Worm (Caenorhabditis elegans) whole organism, young adult: Measurements from ENCODE around the gene clc-9.

Experiments
- B0019.2 ChIP-seq: fragments of 200-800 bp; sonication (Bioruptor generic); conservative IDR thresholded peaks from 2 replicates; pipeline ENCODE4 v1.3.6; 2022; ENCODE audit warnings: missing genetic modification reagents, missing genetic modification characterization, missing compliant biosample characterization
- B0035.1 ChIP-seq: sonication (generic microtip); optimal IDR thresholded peaks from 2 replicates; lab custom pipeline; 2016; ENCODE audit warnings: missing genetic modification characterization, mild to moderate bottlenecking, missing compliant biosample characterization, missing genotype, missing genetic modification reagents
- B0336.3 ChIP-seq: fragments of 200-800 bp; sonication (Bioruptor generic); IDR thresholded peaks from 2 replicates; pipeline ENCODE4 v1.3.6; 2022; ENCODE audit warnings: missing genetic modification characterization, missing compliant biosample characterization
- F23B12.7 ChIP-seq: sonication (generic microtip); optimal IDR thresholded peaks from 2 replicates; lab custom pipeline; 2017; ENCODE audit warnings: missing genetic modification characterization, mild to moderate bottlenecking, missing compliant biosample characterization, antibody characterized with exemption, moderate library complexity; ENCODE audit not compliant: insufficient read depth
- F49E8.2 ChIP-seq: sonication (generic microtip); optimal IDR thresholded peaks from 3 replicates; lab custom pipeline; 2017; ENCODE audit warnings: missing genetic modification characterization, mild to moderate bottlenecking, missing compliant biosample characterization, antibody characterized with exemption, moderate library complexity; ENCODE audit not compliant: insufficient read depth
- K11D2.4 ChIP-seq: fragments of 200-800 bp; sonication (Bioruptor generic); IDR thresholded peaks from 2 replicates; pipeline ENCODE4 v1.3.6; 2022; ENCODE audit warnings: missing genetic modification reagents, missing genetic modification characterization, missing compliant biosample characterization
- Y53F4B.3 ChIP-seq: fragments of 200-800 bp; sonication (Bioruptor generic); IDR thresholded peaks from 2 replicates; pipeline ENCODE4 v1.3.6; 2022; ENCODE audit warnings: missing genetic modification reagents, missing genetic modification characterization, missing compliant biosample characterization
- Y53G8AR.9 ChIP-seq: fragments of 200-800 bp; sonication (Bioruptor generic); conservative IDR thresholded peaks from 2 replicates; pipeline ENCODE4 v1.3.6; 2022; ENCODE audit warnings: missing genetic modification reagents, missing genetic modification characterization, missing compliant biosample characterization
- Y67H2A.10 ChIP-seq: fragments of 200-800 bp; sonication (Bioruptor generic); conservative IDR thresholded peaks from 2 replicates; pipeline ENCODE4 v1.3.6; 2022; ENCODE audit warnings: missing genetic modification reagents, missing genetic modification characterization, missing compliant biosample characterization
- aptf-2 ChIP-seq: fragments of 200-800 bp; sonication (Bioruptor generic); conservative IDR thresholded peaks from 2 replicates; pipeline ENCODE4 v1.3.6; 2022; ENCODE audit warnings: missing genetic modification reagents, missing genetic modification characterization, missing compliant biosample characterization
- attf-3 ChIP-seq: fragments of 200-800 bp; sonication (Bioruptor generic); conservative IDR thresholded peaks from 2 replicates; pipeline ENCODE4 v1.3.6; 2022; ENCODE audit warnings: missing genetic modification reagents, missing genetic modification characterization, missing compliant biosample characterization
- attf-5 ChIP-seq: fragments of 200-800 bp; sonication (Bioruptor generic); optimal IDR thresholded peaks from 2 replicates; lab custom pipeline; 2018; ENCODE audit warnings: mild to moderate bottlenecking, missing genetic modification characterization, missing compliant biosample characterization
- attf-6 ChIP-seq: fragments of 200-800 bp; sonication (Bioruptor generic); IDR thresholded peaks from 2 replicates; pipeline ENCODE4 v1.3.6; 2022; ENCODE audit warnings: missing genetic modification reagents, missing genetic modification characterization, missing compliant biosample characterization
- ccch-3 ChIP-seq: fragments of 200-800 bp; sonication (Bioruptor generic); optimal IDR thresholded peaks from 2 replicates; lab custom pipeline; 2018; ENCODE audit warnings: mild to moderate bottlenecking, missing genetic modification characterization, missing compliant biosample characterization
- ceh-100 ChIP-seq: fragments of 200-800 bp; sonication (Bioruptor generic); IDR thresholded peaks from 2 replicates; pipeline ENCODE4 v1.3.6; 2022; ENCODE audit warnings: missing genetic modification reagents, missing genetic modification characterization, missing compliant biosample characterization
- die-1 ChIP-seq: sonication (generic microtip); optimal IDR thresholded peaks from 2 replicates; lab custom pipeline; 2016; ENCODE audit warnings: missing genotype, mild to moderate bottlenecking, missing genetic modification characterization, missing compliant biosample characterization
- efl-1 ChIP-seq: fragments of 150-350 bp; optimal IDR thresholded peaks from 2 replicates; lab custom pipeline; 2014; ENCODE audit warnings: missing biosample characterization, missing genetic modification reagents, missing genetic modification characterization
- egl-18 ChIP-seq: fragments of 200-800 bp; sonication (Bioruptor generic); IDR thresholded peaks from 2 replicates; pipeline ENCODE4 v1.3.6; 2022; ENCODE audit warnings: missing genetic modification reagents, missing genetic modification characterization, missing compliant biosample characterization
- ekl-4 ChIP-seq: fragments of 200-800 bp; sonication (Bioruptor generic); IDR thresholded peaks from 2 replicates; pipeline ENCODE4 v1.3.6; 2022; ENCODE audit warnings: missing genetic modification reagents, missing genetic modification characterization, missing compliant biosample characterization
- ets-4 ChIP-seq: fragments of 200-800 bp; sonication (Bioruptor generic); optimal IDR thresholded peaks from 2 replicates; lab custom pipeline; 2018; ENCODE audit warnings: mild to moderate bottlenecking, missing genetic modification characterization, missing compliant biosample characterization
- fkh-3 ChIP-seq: sonication (generic microtip); optimal IDR thresholded peaks from 2 replicates; lab custom pipeline; 2016; ENCODE audit warnings: mild to moderate bottlenecking, missing genetic modification characterization, missing compliant biosample characterization
- him-1 ChIP-seq: sonication (generic microtip); optimal IDR thresholded peaks from 2 replicates; lab custom pipeline; 2016; ENCODE audit warnings: missing genotype, missing genetic modification reagents, missing genetic modification characterization, missing compliant biosample characterization
- hlh-12 ChIP-seq: sonication (generic microtip); optimal IDR thresholded peaks from 2 replicates; lab custom pipeline; 2016; ENCODE audit warnings: missing genetic modification characterization, missing compliant biosample characterization
- hsf-1 ChIP-seq: fragments of 200-800 bp; sonication (Bioruptor generic); IDR thresholded peaks from 2 replicates; pipeline ENCODE4 v1.3.6; 2022; ENCODE audit warnings: missing genetic modification reagents, missing genetic modification characterization, missing compliant biosample characterization
- lag-1 ChIP-seq: fragments of 200-800 bp; sonication (Bioruptor generic); IDR thresholded peaks from 2 replicates; pipeline ENCODE4 v1.3.6; 2022; ENCODE audit warnings: missing genetic modification reagents, missing genetic modification characterization, missing compliant biosample characterization
- let-526 ChIP-seq: fragments of 200-800 bp; sonication (Bioruptor generic); IDR thresholded peaks from 2 replicates; pipeline ENCODE4 v1.3.6; 2022; ENCODE audit warnings: missing genetic modification reagents, missing genetic modification characterization, missing compliant biosample characterization
- let-607 ChIP-seq, 2 experiments: fragments of 200-800 bp in 1 of 2; sonication (Bioruptor generic) in 1 of 2; sonication (generic microtip) in 1 of 2; optimal IDR thresholded peaks; 2 replicates each; lab custom pipeline; 2016 to 2018; ENCODE audit warnings: mild to moderate bottlenecking in 2 of 2, missing compliant biosample characterization in 2 of 2, missing genetic modification characterization in 2 of 2, moderate library complexity in 2 of 2, missing genotype in 1 of 2
- lsl-1 ChIP-seq: fragments of 200-800 bp; sonication (Bioruptor generic); optimal IDR thresholded peaks from 2 replicates; lab custom pipeline; 2018; ENCODE audit warnings: mild to moderate bottlenecking, missing genetic modification characterization, moderate library complexity, missing compliant biosample characterization
- madf-3 ChIP-seq: fragments of 200-800 bp; sonication (Bioruptor generic); IDR thresholded peaks from 2 replicates; pipeline ENCODE4 v1.3.6; 2022; ENCODE audit warnings: missing genetic modification reagents, missing genetic modification characterization, missing compliant biosample characterization
- madf-8 ChIP-seq: fragments of 200-800 bp; sonication (Bioruptor generic); conservative IDR thresholded peaks from 2 replicates; pipeline ENCODE4 v1.3.6; 2022; ENCODE audit warnings: missing genetic modification reagents, missing genetic modification characterization, missing compliant biosample characterization
- nfyb-1 ChIP-seq: fragments of 200-800 bp; sonication (Bioruptor generic); IDR thresholded peaks from 2 replicates; pipeline ENCODE4 v1.3.6; 2022; ENCODE audit warnings: missing genetic modification reagents, missing genetic modification characterization, missing compliant biosample characterization
- nhr-179 ChIP-seq: sonication (generic microtip); optimal IDR thresholded peaks from 2 replicates; lab custom pipeline; 2016; ENCODE audit warnings: mild to moderate bottlenecking, missing genetic modification characterization, missing compliant biosample characterization
- pbrm-1 ChIP-seq: fragments of 200-800 bp; sonication (Bioruptor generic); IDR thresholded peaks from 2 replicates; pipeline ENCODE4 v1.3.6; 2022; ENCODE audit warnings: missing genetic modification reagents, missing genetic modification characterization, missing compliant biosample characterization
- rec-8 ChIP-seq, 2 experiments: sonication (generic microtip); optimal IDR thresholded peaks; 2 replicates each; lab custom pipeline; 2016; ENCODE audit warnings: mild to moderate bottlenecking in 2 of 2, missing genetic modification characterization in 2 of 2, missing genetic modification reagents in 2 of 2, missing genotype in 2 of 2, missing biosample characterization in 1 of 2, missing compliant biosample characterization in 1 of 2, moderate library complexity in 1 of 2
- repo-1 ChIP-seq: sonication (generic microtip); optimal IDR thresholded peaks from 2 replicates; lab custom pipeline; 2017; ENCODE audit warnings: mild to moderate bottlenecking, missing genetic modification characterization, missing compliant biosample characterization
- snpc-3.4 ChIP-seq: sonication (generic microtip); optimal IDR thresholded peaks from 2 replicates; lab custom pipeline; 2017; ENCODE audit warnings: missing genetic modification characterization, mild to moderate bottlenecking, missing compliant biosample characterization, antibody characterized with exemption, moderate library complexity, missing genotype, missing genetic modification reagents
- snpc-4 ChIP-seq, 5 experiments: fragments of 150-350 bp in 1 of 5; sonication (generic microtip) in 4 of 5; optimal IDR thresholded peaks; 2 replicates each; lab custom pipeline; 2014 to 2018; ENCODE audit warnings: missing genetic modification characterization in 5 of 5, missing biosample characterization in 3 of 5, antibody characterized with exemption in 2 of 5, mild to moderate bottlenecking in 2 of 5, missing compliant biosample characterization in 2 of 5, missing genotype in 2 of 5, moderate library complexity in 2 of 5, missing genetic modification reagents in 1 of 5
- tbp1 ChIP-seq: fragments of 200-800 bp; sonication (Bioruptor generic); optimal IDR thresholded peaks from 2 replicates; lab custom pipeline; 2018; ENCODE audit warnings: mild to moderate bottlenecking, missing genetic modification characterization, missing compliant biosample characterization
- tbx-9 ChIP-seq: sonication (generic microtip); optimal IDR thresholded peaks from 2 replicates; lab custom pipeline; 2016; ENCODE audit warnings: borderline replicate concordance, missing genetic modification characterization, inconsistent platforms, missing compliant biosample characterization
- unc-130 ChIP-seq: sonication (generic microtip); optimal IDR thresholded peaks from 2 replicates; lab custom pipeline; 2016; ENCODE audit warnings: missing genetic modification reagents, missing genetic modification characterization, missing compliant biosample characterization
- xnd-1 ChIP-seq: sonication (generic microtip); optimal IDR thresholded peaks from 2 replicates; lab custom pipeline; 2016; ENCODE audit warnings: missing genotype, missing genetic modification reagents, missing genetic modification characterization, missing compliant biosample characterization
- ztf-28 ChIP-seq: fragments of 200-800 bp; sonication (Bioruptor generic); IDR thresholded peaks from 2 replicates; pipeline ENCODE4 v1.3.6; 2022; ENCODE audit warnings: missing genetic modification reagents, missing genetic modification characterization, missing compliant biosample characterization
- ztf-6 ChIP-seq: fragments of 200-800 bp; sonication (Bioruptor generic); IDR thresholded peaks from 2 replicates; pipeline ENCODE4 v1.3.6; 2022; ENCODE audit warnings: missing genetic modification reagents, missing genetic modification characterization, missing compliant biosample characterization

The clc-9 gene

DNA sequence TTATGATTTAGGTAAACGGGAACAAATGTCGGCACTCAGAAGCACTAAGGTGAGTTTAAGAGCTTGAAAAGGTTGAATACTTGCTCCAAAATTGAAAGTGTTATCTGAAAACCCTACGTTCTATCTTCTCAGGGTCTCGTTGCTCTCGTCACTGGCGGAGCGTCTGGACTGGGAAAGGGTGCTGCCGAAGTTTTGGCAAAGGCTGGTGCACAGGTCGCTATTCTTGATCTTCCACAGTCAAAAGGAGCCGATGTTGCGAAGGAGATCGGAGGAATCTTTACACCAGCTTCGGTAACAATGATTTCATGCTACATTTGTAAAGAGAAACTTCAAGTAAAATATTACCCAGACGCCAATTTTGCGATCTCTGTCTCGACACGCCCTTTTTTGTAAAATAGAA is 18.5 kb downstream of the clc-9 start, which contains the start of gene ard-1:
Gene ard-1, plus strand, starts transcription at position 12 of the 400 bp plus-strand sequence.
- TF ChIP-seq attf-5 (GFP tag; lab: Kevin White, UChicago) = no peak
- TF ChIP-seq tbp1 = no peak
- TF ChIP-seq hsf-1 (GFP tag; lab: Robert Waterston, UW) = 0 out of 2 replicates have a peak, but pooled peaks have one; percentile 15
- TF ChIP-seq F49E8.2 (tag; lab: Kevin White, UChicago) = no peak
- 0 out of 2 replicates have a peak, but pooled peaks have one; percentile 32 for TF ChIP-seq madf-3 (GFP tag; lab: Robert Waterston, UW)
- no peak for TF ChIP-seq attf-6
- no peak for TF ChIP-seq tbx-9 (tag; lab: Kevin White, UChicago)
- no peak for TF ChIP-seq madf-8 (GFP tag; lab: Robert Waterston, UW)
- peak; percentile 10 for TF ChIP-seq xnd-1 (tag; lab: Kevin White, UChicago)
- no peak for TF ChIP-seq repo-1 (tag; lab: Kevin White, UChicago)
- TF ChIP-seq hlh-12 (tag; lab: Kevin White, UChicago) = no peak
- TF ChIP-seq B0035.1 (tag; lab: Kevin White, UChicago) = no peak
- TF ChIP-seq die-1 (tag; lab: Kevin White, UChicago) = no peak
- no peak for TF ChIP-seq lag-1 (GFP tag; lab: Robert Waterston, UW)
- no peak for TF ChIP-seq let-526 (GFP tag; lab: Robert Waterston, UW)
- no peak for TF ChIP-seq let-607 (tag; optimal IDR thresholded peaks at IDR 0.05; lab: Kevin White, UChicago)
- no peak for TF ChIP-seq fkh-3 (tag; lab: Kevin White, UChicago)
- no peak for TF ChIP-seq Y53G8AR.9
- no peak for TF ChIP-seq ztf-28 (GFP tag; lab: Robert Waterston, UW)
- TF ChIP-seq ccch-3 (GFP tag; lab: Kevin White, UChicago) = no peak
- no peak for TF ChIP-seq Y67H2A.10 (GFP tag; lab: Robert Waterston, UW)
- TF ChIP-seq B0336.3 (GFP tag; lab: Robert Waterston, UW) = 0 out of 2 replicates have a peak, but pooled peaks have one; percentile 39
- TF ChIP-seq, all 124 proteins: peak for 4

- TF ChIP-seq rec-8 (tag; optimal IDR thresholded peaks at IDR 0.05; lab: Kevin White, UChicago) (no peak), him-1 (tag; lab: Kevin White, UChicago) (peak; percentile 2), ztf-6 (GFP tag; lab: Robert Waterston, UW) (no peak), nfyb-1 (peak; percentile 45; the same call in 1 of the 2 replicates), F49E8.2 (tag; lab: Kevin White, UChicago) (peak; percentile 66), ekl-4 (GFP tag; lab: Robert Waterston, UW) (0 out of 2 replicates have a peak, but pooled peaks have one; percentile 15), ets-4 (GFP tag; lab: Kevin White, UChicago) (no peak), ceh-100 (GFP tag; lab: Robert Waterston, UW) (peak; percentile 44), xnd-1 (tag; lab: Kevin White, UChicago) (peak; percentile 91), B0019.2 (no peak), snpc-3.4 (tag; lab: Kevin White, UChicago) (peak; percentile 14), snpc-4 (GFP tag; optimal IDR thresholded peaks at IDR 0.05; lab: Kevin White, UChicago) (no peak), snpc-4 (tag; optimal IDR thresholded peaks at IDR 0.05; lab: Kevin White, UChicago) (peak in 2 of 4 experiments; percentile 16 to 20), efl-1 (GFP tag; lab: Kevin White, UChicago) (peak; percentile 72), egl-18 (GFP tag; lab: Robert Waterston, UW) (no peak), unc-130 (peak; percentile 16), lsl-1 (peak; percentile 93), Y53F4B.3 (no peak), nhr-179 (tag; lab: Kevin White, UChicago) (no peak), attf-3 (no peak), aptf-2 (no peak), pbrm-1 (GFP tag; lab: Robert Waterston, UW) (no peak), K11D2.4 (GFP tag; lab: Robert Waterston, UW) (no peak), F23B12.7 (tag; lab: Kevin White, UChicago) (no peak)
These were observed 29.8 kb downstream of the clc-9 start, which contains the start of gene skih-2 for ce11 chrIV:11142314-11143227. TSS of gene skih-2 (minus strand) at chrIV:11142364.
